Worm (Caenorhabditis elegans) whole organism, midembryonic: Measurements from ENCODE around the gene R07B1.9.

Experiments used
- T22C8.4 ChIP-seq: fragments of 200-800 bp; sonication (Bioruptor generic); IDR thresholded peaks from 2 replicates; pipeline ENCODE4 v1.3.6; 2022; ENCODE audit warnings: missing genetic modification characterization, missing compliant biosample characterization
- cog-1 ChIP-seq: sonication (generic microtip); optimal IDR thresholded peaks from 2 replicates; lab custom pipeline; 2016; ENCODE audit warnings: missing genetic modification characterization, missing compliant biosample characterization
- flt-1 ChIP-seq: fragments of 200-800 bp; sonication (Bioruptor generic); IDR thresholded peaks from 2 replicates; pipeline ENCODE4 v1.3.6; 2022; ENCODE audit warnings: missing genetic modification characterization, missing compliant biosample characterization
- klf-2 ChIP-seq: fragments of 200-800 bp; sonication (Bioruptor generic); conservative IDR thresholded peaks from 2 replicates; pipeline ENCODE4 v1.3.6; 2022; ENCODE audit warnings: missing genetic modification reagents, missing genetic modification characterization, missing compliant biosample characterization
- med-1 ChIP-seq: sonication (generic microtip); optimal IDR thresholded peaks from 2 replicates; lab custom pipeline; 2017; ENCODE audit warnings: missing genetic modification characterization, mild to moderate bottlenecking, missing compliant biosample characterization, antibody characterized with exemption, missing genetic modification reagents; ENCODE audit not compliant: insufficient read depth
- ref-1 ChIP-seq: fragments of 200-800 bp; sonication (Bioruptor generic); conservative IDR thresholded peaks from 2 replicates; pipeline ENCODE4 v1.3.6; 2022; ENCODE audit warnings: missing genetic modification reagents, missing genetic modification characterization, missing compliant biosample characterization
- tab-1 ChIP-seq: fragments of 200-800 bp; sonication (Bioruptor generic); IDR thresholded peaks from 2 replicates; pipeline ENCODE4 v1.3.6; 2022; ENCODE audit warnings: missing genetic modification characterization, missing compliant biosample characterization
- ztf-23 ChIP-seq: fragments of 200-800 bp; sonication (Bioruptor generic); IDR thresholded peaks from 2 replicates; pipeline ENCODE4 v1.3.6; 2022; ENCODE audit warnings: missing genetic modification reagents, missing genetic modification characterization, missing compliant biosample characterization
- ztf-29 ChIP-seq: fragments of 200-800 bp; sonication (Bioruptor generic); IDR thresholded peaks from 2 replicates; pipeline ENCODE4 v1.3.6; 2022; ENCODE audit warnings: missing genetic modification reagents, missing genetic modification characterization, missing compliant biosample characterization

R07B1.9 gene

DNA sequence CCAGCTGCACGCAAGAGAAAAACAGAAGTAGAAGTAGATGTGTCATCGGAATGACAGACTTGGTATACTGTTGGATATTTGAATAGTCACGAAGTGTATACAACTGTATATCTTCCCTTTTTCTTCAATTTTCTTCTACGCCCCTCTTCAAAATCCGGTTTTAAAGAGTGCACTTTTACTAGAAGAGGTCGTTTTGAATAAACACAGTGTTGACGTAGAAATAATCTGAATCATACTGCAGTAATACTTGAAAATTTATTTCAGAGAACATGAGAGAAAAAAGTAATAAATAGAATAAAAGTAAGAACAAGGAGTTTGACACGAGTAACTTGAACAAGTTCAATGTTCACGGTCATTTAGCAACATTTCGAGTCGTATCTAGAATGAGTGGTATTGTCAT is 4.7 kb upstream of the R07B1.9 start, which contains the start of gene R07B1.8:
TSS of gene R07B1.8 (minus strand) at position 101 of the 400 bp plus-strand sequence.
- TF ChIP-seq ztf-23 (no peak), cog-1 (tag; lab: Kevin White, UChicago) (no peak), ztf-29 (GFP tag; lab: Robert Waterston, UW) (no peak), klf-2 (GFP tag; lab: Robert Waterston, UW) (no peak), T22C8.4 (GFP tag; lab: Robert Waterston, UW) (no peak), tab-1 (GFP tag; lab: Robert Waterston, UW) (no peak), ref-1 (no peak), flt-1 (GFP tag; lab: Robert Waterston, UW) (no peak), med-1 (no peak)

DNA sequence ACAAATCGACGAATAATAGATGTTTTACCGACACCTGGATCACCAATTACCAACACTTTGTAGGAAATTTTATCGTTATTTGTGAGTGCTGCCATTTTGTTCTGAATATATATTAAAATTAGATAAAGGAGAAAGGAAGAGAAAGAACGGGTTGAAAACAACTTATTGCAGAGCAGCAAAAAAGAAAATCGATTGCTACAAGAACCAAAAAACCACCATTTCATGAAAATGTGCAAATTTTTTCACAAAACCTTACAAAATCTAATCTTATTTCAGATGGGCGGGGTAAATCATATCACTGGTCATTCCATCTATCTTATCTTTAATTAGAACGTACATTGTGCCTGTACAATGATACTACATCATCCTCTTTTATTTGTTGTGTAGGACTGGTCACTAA is 4.9 kb downstream of the R07B1.9 start, which contains the start of gene glo-1:
TSS of gene glo-1 (minus strand) at position 101 of the 400 bp plus-strand sequence.
- TF ChIP-seq ztf-23: no peak

DNA sequence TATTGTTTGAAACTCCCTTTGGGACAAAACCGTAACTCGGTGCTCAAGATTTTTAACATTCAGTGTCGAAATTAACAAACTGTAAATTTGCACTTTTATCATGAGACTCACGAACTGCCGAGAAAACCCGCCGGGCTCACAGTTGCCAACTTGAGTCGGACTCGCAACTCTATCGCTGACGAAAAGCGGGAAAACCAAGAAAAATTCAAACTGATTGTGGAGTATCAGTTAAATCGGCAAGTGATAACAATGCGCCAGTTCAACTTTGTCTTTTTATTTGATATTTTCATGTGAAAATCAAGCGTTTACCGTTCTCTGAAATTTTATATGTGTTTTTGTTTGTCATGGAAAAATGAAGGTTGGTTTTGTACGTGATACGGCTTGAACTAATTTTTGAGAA is 5.4 kb downstream of the R07B1.9 start:
- no peak for TF ChIP-seq tab-1 (GFP tag; lab: Robert Waterston, UW)

DNA sequence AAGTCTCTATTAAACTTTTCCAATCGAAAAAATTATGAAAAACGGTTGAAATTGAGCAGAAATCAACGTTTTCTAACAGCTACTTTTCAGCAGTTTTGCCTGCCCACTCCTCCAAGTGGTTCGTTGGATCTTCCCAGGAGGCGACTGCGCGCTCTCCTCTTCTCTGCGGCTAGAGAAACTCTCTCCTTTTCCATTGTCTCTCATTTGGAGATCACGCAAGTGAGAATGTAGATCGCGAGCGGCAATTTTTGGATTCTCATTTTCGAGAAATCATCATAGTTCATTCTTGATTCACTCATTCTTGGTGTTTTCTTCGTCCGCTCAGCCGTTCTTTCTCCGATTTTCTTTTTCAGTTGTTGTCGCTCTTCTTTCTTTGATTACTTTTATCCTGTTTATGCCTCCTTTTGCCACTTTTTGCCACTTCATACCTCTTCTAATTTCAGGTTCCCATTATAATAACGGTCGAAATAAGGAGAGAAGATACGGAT is 6.7 kb downstream of the R07B1.9 start, which contains the start of gene mrp-4:
TSS of gene mrp-4 (plus strand) at position 438 of the 488 bp plus-strand sequence.
- TF ChIP-seq cog-1 (tag; lab: Kevin White, UChicago) (no peak), ztf-23 (no peak), tab-1 (GFP tag; lab: Robert Waterston, UW) (no peak), T22C8.4 (GFP tag; lab: Robert Waterston, UW) (no peak), klf-2 (GFP tag; lab: Robert Waterston, UW) (no peak), ztf-29 (GFP tag; lab: Robert Waterston, UW) (no peak), med-1 (no peak), ref-1 (no peak), flt-1 (GFP tag; lab: Robert Waterston, UW) (no peak)

DNA sequence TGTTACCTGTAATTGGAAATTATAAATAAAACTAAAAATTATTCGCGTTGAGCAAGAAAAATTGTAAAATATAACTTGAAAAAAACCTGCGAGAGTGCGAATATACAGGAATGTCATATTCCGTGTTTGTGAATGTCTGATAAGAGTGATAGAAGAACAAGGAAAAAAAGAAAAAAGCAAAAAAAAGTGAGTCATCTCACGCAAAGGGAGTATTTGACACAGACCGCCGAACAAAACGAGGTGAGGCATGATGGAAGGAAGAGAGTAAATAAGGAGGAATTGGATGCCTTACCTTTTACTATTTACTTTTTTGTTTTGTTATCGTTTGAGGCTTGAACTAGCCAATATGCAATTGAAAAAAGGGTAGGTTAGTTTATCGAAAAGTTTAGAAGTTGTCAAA is 15.1 kb downstream of the R07B1.9 start, which contains the start of gene F21G4.1:
TSS of gene F21G4.1 (minus strand) at position 6 of the 400 bp plus-strand sequence.
- TF ChIP-seq ref-1 (no peak), klf-2 (GFP tag; lab: Robert Waterston, UW) (no peak), ztf-23 (no peak), med-1 (no peak), tab-1 (GFP tag; lab: Robert Waterston, UW) (no peak), ztf-29 (GFP tag; lab: Robert Waterston, UW) (no peak), T22C8.4 (GFP tag; lab: Robert Waterston, UW) (no peak), flt-1 (GFP tag; lab: Robert Waterston, UW) (no peak), cog-1 (tag; lab: Kevin White, UChicago) (no peak)

DNA sequence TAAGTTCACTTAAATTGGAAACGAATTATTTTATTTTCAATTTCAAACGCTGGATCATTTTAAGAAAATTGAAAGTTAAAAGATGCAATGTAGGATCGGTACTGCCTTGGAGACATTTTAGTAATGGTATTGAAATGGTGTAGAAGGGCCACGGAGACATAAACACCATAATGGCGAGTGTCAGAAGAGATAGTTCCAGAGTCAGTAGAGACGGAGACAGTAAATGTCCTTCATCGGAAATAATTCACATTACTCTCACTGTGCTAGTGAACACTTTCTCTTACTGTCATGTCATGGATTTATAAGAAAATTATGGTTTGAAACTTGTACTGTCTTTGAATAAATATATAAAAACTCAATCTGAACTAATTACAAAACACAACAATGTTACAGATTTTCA is 15.9 kb downstream of the R07B1.9 start:
- TF ChIP-seq ztf-23 (no peak), flt-1 (GFP tag; lab: Robert Waterston, UW) (no peak), ztf-29 (GFP tag; lab: Robert Waterston, UW) (no peak), ref-1 (no peak), T22C8.4 (GFP tag; lab: Robert Waterston, UW) (no peak), tab-1 (GFP tag; lab: Robert Waterston, UW) (no peak), klf-2 (GFP tag; lab: Robert Waterston, UW) (no peak), med-1 (no peak), cog-1 (tag; lab: Kevin White, UChicago) (no peak)

DNA sequence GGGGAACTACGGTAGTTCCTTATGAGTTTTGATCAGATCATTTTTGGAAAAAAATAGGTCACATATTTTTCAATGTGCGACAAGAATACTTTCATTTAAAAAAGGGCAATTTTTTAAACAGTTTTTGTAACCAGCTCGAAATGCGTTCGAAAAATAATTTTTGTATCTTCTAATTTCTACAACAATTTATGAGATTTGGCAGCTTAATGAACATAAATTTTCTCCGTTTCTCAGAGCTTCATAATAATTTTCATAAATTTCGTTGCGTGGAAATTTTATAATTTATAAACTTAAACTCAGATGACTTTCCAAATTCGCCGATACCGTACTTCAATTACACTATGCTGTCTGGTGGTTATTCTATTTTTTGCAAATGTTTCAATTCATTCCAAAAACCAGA is 17.6 kb downstream of the R07B1.9 start, which contains the start of gene F21G4.3:
TSS of gene F21G4.3 (plus strand) at position 301 of the 400 bp plus-strand sequence.
- TF ChIP-seq klf-2 (GFP tag; lab: Robert Waterston, UW): no peak
- no peak for TF ChIP-seq ztf-29 (GFP tag; lab: Robert Waterston, UW)
- TF ChIP-seq ref-1: no peak
- no peak for TF ChIP-seq tab-1 (GFP tag; lab: Robert Waterston, UW)
- TF ChIP-seq ztf-23: no peak
- TF ChIP-seq T22C8.4 (GFP tag; lab: Robert Waterston, UW): no peak
- no peak for TF ChIP-seq flt-1 (GFP tag; lab: Robert Waterston, UW)
- TF ChIP-seq med-1: no peak
- TF ChIP-seq cog-1 (tag; lab: Kevin White, UChicago): no peak

DNA sequence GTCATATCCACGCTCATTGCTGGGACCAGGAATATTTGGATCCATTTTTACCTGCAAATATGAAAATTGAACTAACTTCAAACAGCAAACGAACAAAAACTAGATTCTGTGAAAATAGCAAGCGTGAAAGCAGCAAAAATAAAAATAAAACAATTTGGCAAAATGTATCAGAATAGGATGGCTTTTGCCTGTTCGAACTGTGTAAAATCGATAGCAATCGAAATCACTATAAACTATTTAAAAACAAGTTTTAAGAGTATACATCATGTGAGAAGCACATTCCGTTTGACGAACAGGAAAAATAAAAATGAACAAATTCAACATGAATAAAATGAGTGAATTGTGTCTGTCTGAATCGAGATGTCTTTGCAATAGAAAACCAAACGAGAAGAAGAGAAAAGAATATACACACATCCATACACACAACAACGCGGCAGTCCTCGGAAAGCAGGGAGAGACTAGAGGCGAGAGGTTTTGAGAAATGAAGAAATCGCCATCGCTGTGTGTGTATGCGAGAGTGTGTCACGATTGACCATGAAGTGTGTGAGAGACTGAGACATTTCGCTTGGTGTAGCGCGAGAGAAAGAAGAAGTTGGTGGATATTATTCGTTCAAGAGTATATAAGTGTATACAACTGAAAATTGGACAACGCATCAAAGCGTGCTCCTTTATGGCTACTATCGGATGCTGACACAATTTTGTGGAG is 22.4 kb downstream of the R07B1.9 start, which contains the start of gene phf-34:
TSS of gene phf-34 (minus strand) at position 51 of the 706 bp plus-strand sequence.
- TF ChIP-seq ztf-23: no peak
- TF ChIP-seq med-1: no peak
- TF ChIP-seq cog-1 (tag; lab: Kevin White, UChicago): peak; percentile 71

DNA sequence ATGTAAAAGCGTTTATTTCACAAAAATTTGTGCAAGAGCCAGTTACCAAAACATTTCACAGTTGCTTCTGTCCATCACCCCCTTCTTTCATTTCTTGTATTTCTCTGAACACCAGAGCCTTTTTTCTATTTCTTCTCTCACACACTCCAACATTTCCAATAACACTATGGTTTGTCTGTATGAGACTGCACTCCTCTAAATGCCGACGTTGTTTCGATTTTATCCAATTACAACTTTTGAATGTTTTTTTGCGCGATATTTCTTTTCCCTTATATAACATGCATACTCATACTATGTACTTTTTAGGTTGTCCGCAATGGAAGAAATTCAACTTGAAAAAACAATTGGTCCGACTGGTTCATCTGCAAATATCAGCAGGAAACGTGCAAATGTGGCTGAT is 28.6 kb downstream of the R07B1.9 start, which contains the start of gene F21G4.5:
TSS of gene F21G4.5 (plus strand) at position 301 of the 400 bp plus-strand sequence.
- TF ChIP-seq klf-2 (GFP tag; lab: Robert Waterston, UW): no peak
- no peak for TF ChIP-seq cog-1 (tag; lab: Kevin White, UChicago)
- TF ChIP-seq ztf-29 (GFP tag; lab: Robert Waterston, UW): no peak
- TF ChIP-seq flt-1 (GFP tag; lab: Robert Waterston, UW): no peak
- TF ChIP-seq ztf-23: no peak
- TF ChIP-seq T22C8.4 (GFP tag; lab: Robert Waterston, UW): no peak
- no peak for TF ChIP-seq tab-1 (GFP tag; lab: Robert Waterston, UW)
- TF ChIP-seq med-1: no peak
- TF ChIP-seq ref-1: no peak

DNA sequence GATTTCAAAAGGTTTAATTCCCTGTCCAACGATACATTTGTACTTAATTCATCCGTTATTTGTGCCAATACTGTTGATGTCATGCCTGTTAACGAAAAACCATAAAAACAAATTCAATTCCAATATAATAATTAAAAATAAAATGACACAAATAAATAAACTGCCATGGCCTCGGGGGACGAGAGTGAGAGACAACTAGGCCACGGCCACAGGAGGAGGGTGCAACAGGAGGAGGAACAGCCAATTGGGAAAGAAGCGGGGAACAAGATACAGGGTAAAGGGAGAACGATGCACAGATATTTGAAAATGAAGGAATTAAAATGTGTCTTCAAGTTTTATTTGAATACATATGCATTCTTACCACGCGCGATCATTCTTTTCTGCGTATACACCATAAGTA is 40.1 kb downstream of the R07B1.9 start, which contains the start of gene F21G4.6:
TSS of gene F21G4.6 (minus strand) at position 87 of the 400 bp plus-strand sequence.
- TF ChIP-seq cog-1 (tag; lab: Kevin White, UChicago) (no peak), med-1 (no peak), ztf-29 (GFP tag; lab: Robert Waterston, UW) (no peak)
